Worm (Caenorhabditis elegans) whole organism, L1 larva: ENCODE data around the gene act-5.
A peak's percentile ranks its signal among the peaks of the same experiment; 100 is the strongest.

ENCODE experiments used
- C04F5.9 ChIP-seq: sonication (generic microtip); optimal IDR thresholded peaks from 2 replicates; lab custom pipeline; 2016; ENCODE audit warnings: missing genetic modification characterization, missing compliant biosample characterization
- C16A3.4 ChIP-seq: fragments of 150-350 bp; optimal IDR thresholded peaks from 2 replicates; lab custom pipeline; 2014; ENCODE audit warnings: missing biosample characterization, missing genetic modification characterization
- C34B4.2 ChIP-seq: sonication (generic microtip); optimal IDR thresholded peaks from 2 replicates; lab custom pipeline; 2017; ENCODE audit warnings: mild to moderate bottlenecking, missing genetic modification characterization, missing compliant biosample characterization
- F16B12.6 ChIP-seq: fragments of 150-350 bp; optimal IDR thresholded peaks from 2 replicates; lab custom pipeline; 2014; ENCODE audit warnings: missing biosample characterization, missing genetic modification characterization
- Y116A8C.19 ChIP-seq: sonication (generic microtip); optimal IDR thresholded peaks from 2 replicates; lab custom pipeline; 2016; ENCODE audit warnings: missing compliant biosample characterization, missing genetic modification characterization, borderline replicate concordance
- aha-1 ChIP-seq: fragments of 150-350 bp; optimal IDR thresholded peaks from 2 replicates; lab custom pipeline; 2014; ENCODE audit warnings: missing biosample characterization, missing genetic modification characterization
- alr-1 ChIP-seq: fragments of 200-800 bp; sonication (Bioruptor generic); optimal IDR thresholded peaks from 2 replicates; lab custom pipeline; 2018; ENCODE audit warnings: borderline replicate concordance, mild to moderate bottlenecking, missing genetic modification characterization, missing compliant biosample characterization
- blmp-1 ChIP-seq: fragments of 150-350 bp; optimal IDR thresholded peaks from 2 replicates; lab custom pipeline; 2014; ENCODE audit warnings: missing biosample characterization, missing genetic modification characterization
- ceh-63 ChIP-seq: fragments of 200-800 bp; sonication (Bioruptor generic); optimal IDR thresholded peaks from 2 replicates; lab custom pipeline; 2018; ENCODE audit warnings: mild to moderate bottlenecking, missing genetic modification characterization, missing compliant biosample characterization
- ceh-8 ChIP-seq: fragments of 200-800 bp; sonication (Bioruptor generic); optimal IDR thresholded peaks from 2 replicates; lab custom pipeline; 2018; ENCODE audit warnings: mild to moderate bottlenecking, missing genetic modification characterization, moderate library complexity, missing compliant biosample characterization
- ceh-88 ChIP-seq: fragments of 200-800 bp; sonication (Bioruptor generic); IDR thresholded peaks from 2 replicates; pipeline ENCODE4 v1.3.6; 2022; ENCODE audit warnings: missing genetic modification characterization, missing compliant biosample characterization
- ceh-90 ChIP-seq: sonication (generic microtip); optimal IDR thresholded peaks from 2 replicates; lab custom pipeline; 2016; ENCODE audit warnings: missing genetic modification characterization, missing compliant biosample characterization
- dpl-1 ChIP-seq, 3 experiments: fragments of 150-350 bp in 2 of 3; sonication (generic microtip) in 1 of 3; optimal IDR thresholded peaks; 2 replicates each; lab custom pipeline; 2014 to 2017; ENCODE audit warnings: missing biosample characterization in 3 of 3, missing genetic modification characterization in 3 of 3, missing genetic modification reagents in 3 of 3
- dsc-1 ChIP-seq: sonication (generic microtip); optimal IDR thresholded peaks from 2 replicates; lab custom pipeline; 2016; ENCODE audit warnings: mild to moderate bottlenecking, missing genetic modification characterization, missing compliant biosample characterization
- efl-1 ChIP-seq, 4 experiments: fragments of 150-350 bp; optimal IDR thresholded peaks in 3 of 4; peaks in 1 of 4; 1 replicate in 1 of 4; 2 replicates in 3 of 4; lab custom pipeline; 2014; ENCODE audit warnings: missing biosample characterization in 2 of 4, missing genetic modification characterization in 2 of 4, missing genetic modification reagents in 2 of 4
- egl-13 ChIP-seq: sonication (generic microtip); optimal IDR thresholded peaks from 2 replicates; lab custom pipeline; 2016; ENCODE audit warnings: missing genotype, missing genetic modification reagents, missing genetic modification characterization, missing compliant biosample characterization
- egl-27 ChIP-seq, 2 experiments: fragments of 150-350 bp in 1 of 2; sonication (generic microtip); optimal IDR thresholded peaks; 3 replicates each; lab custom pipeline; 2017 to 2018; ENCODE audit warnings: missing biosample characterization in 2 of 2, missing genetic modification characterization in 2 of 2, missing genetic modification reagents in 2 of 2
- fkh-4 ChIP-seq: sonication (generic microtip); optimal IDR thresholded peaks from 2 replicates; lab custom pipeline; 2016; ENCODE audit warnings: missing compliant biosample characterization, missing genetic modification characterization, borderline replicate concordance
- fkh-8 ChIP-seq: sonication (generic microtip); optimal IDR thresholded peaks from 2 replicates; lab custom pipeline; 2016; ENCODE audit warnings: mild to moderate bottlenecking, missing genetic modification characterization, missing compliant biosample characterization
- fos-1 ChIP-seq: fragments of 150-350 bp; optimal IDR thresholded peaks from 2 replicates; lab custom pipeline; 2014; ENCODE audit warnings: missing biosample characterization, missing genetic modification characterization
- grh-1 ChIP-seq: fragments of 200-800 bp; sonication (Bioruptor generic); IDR thresholded peaks from 2 replicates; pipeline ENCODE4 v1.3.6; 2022; ENCODE audit warnings: missing genetic modification reagents, missing genetic modification characterization, missing compliant biosample characterization
- isw-1 ChIP-seq: fragments of 200-800 bp; sonication (Bioruptor generic); IDR thresholded peaks from 2 replicates; pipeline ENCODE4 v1.3.6; 2022; ENCODE audit warnings: missing genetic modification characterization, missing compliant biosample characterization
- jun-1 ChIP-seq: fragments of 150-350 bp; optimal IDR thresholded peaks from 2 replicates; lab custom pipeline; 2014; ENCODE audit warnings: missing biosample characterization, missing genetic modification reagents, missing genetic modification characterization
- lin-13 ChIP-seq: fragments of 150-350 bp; optimal IDR thresholded peaks from 2 replicates; lab custom pipeline; 2014; ENCODE audit warnings: missing biosample characterization, missing genetic modification reagents, missing genetic modification characterization
- lin-14 ChIP-seq: fragments of 200-800 bp; sonication (Bioruptor generic); optimal IDR thresholded peaks from 2 replicates; lab custom pipeline; 2018; ENCODE audit warnings: mild to moderate bottlenecking, missing genetic modification characterization, moderate library complexity, missing compliant biosample characterization
- lin-15B ChIP-seq: fragments of 150-350 bp; sonication (generic microtip); optimal IDR thresholded peaks from 3 replicates; lab custom pipeline; 2014; ENCODE audit warnings: missing biosample characterization, missing genetic modification characterization
- lin-35 ChIP-seq, 2 experiments: fragments of 150-350 bp; optimal IDR thresholded peaks; 2 replicates each; lab custom pipeline; 2014; ENCODE audit warnings: missing biosample characterization in 2 of 2, missing genetic modification characterization in 2 of 2, missing genetic modification reagents in 2 of 2
- lin-39 ChIP-seq: fragments of 150-350 bp; optimal IDR thresholded peaks from 2 replicates; lab custom pipeline; 2014; ENCODE audit warnings: missing biosample characterization, missing genetic modification reagents, missing genetic modification characterization
- mef-2 ChIP-seq: fragments of 150-350 bp; optimal IDR thresholded peaks from 2 replicates; lab custom pipeline; 2014; ENCODE audit warnings: missing biosample characterization, missing genetic modification characterization
- mep-1 ChIP-seq: fragments of 150-350 bp; optimal IDR thresholded peaks from 2 replicates; lab custom pipeline; 2014; ENCODE audit warnings: missing biosample characterization, missing genetic modification characterization
- nhr-11 ChIP-seq: fragments of 150-350 bp; optimal IDR thresholded peaks from 2 replicates; lab custom pipeline; 2014; ENCODE audit warnings: missing biosample characterization, missing genetic modification characterization
- nhr-12 ChIP-seq: sonication (generic microtip); optimal IDR thresholded peaks from 2 replicates; lab custom pipeline; 2017; ENCODE audit warnings: missing biosample characterization, missing genetic modification characterization
- nhr-20 ChIP-seq: sonication (generic microtip); optimal IDR thresholded peaks from 2 replicates; lab custom pipeline; 2016; ENCODE audit warnings: mild to moderate bottlenecking, missing genetic modification characterization, missing compliant biosample characterization
- nhr-28 ChIP-seq: fragments of 150-350 bp; optimal IDR thresholded peaks from 2 replicates; lab custom pipeline; 2014; ENCODE audit warnings: missing biosample characterization, missing genetic modification characterization
- nhr-71 ChIP-seq: sonication (generic microtip); optimal IDR thresholded peaks from 2 replicates; lab custom pipeline; 2016; ENCODE audit warnings: mild to moderate bottlenecking, missing genetic modification characterization, moderate library complexity, missing compliant biosample characterization
- nhr-76 ChIP-seq: sonication (generic microtip); optimal IDR thresholded peaks from 2 replicates; lab custom pipeline; 2017; ENCODE audit warnings: missing biosample characterization, missing genetic modification characterization
- nhr-84 ChIP-seq: sonication (generic microtip); optimal IDR thresholded peaks from 2 replicates; lab custom pipeline; 2017; ENCODE audit warnings: missing biosample characterization, missing genetic modification characterization
- nhr-90 ChIP-seq: sonication (generic microtip); optimal IDR thresholded peaks from 2 replicates; lab custom pipeline; 2016; ENCODE audit warnings: mild to moderate bottlenecking, missing genetic modification characterization, missing compliant biosample characterization; ENCODE audit not compliant: poor library complexity
- pax-3 ChIP-seq: fragments of 200-800 bp; sonication (Bioruptor generic); optimal IDR thresholded peaks from 2 replicates; lab custom pipeline; 2018; ENCODE audit warnings: mild to moderate bottlenecking, missing genetic modification characterization, moderate library complexity, missing compliant biosample characterization
- pqm-1 ChIP-seq: sonication (generic microtip); optimal IDR thresholded peaks from 3 replicates; lab custom pipeline; 2017; ENCODE audit warnings: missing biosample characterization, missing genetic modification characterization
- rnt-1 ChIP-seq: sonication (generic microtip); optimal IDR thresholded peaks from 2 replicates; lab custom pipeline; 2016; ENCODE audit warnings: mild to moderate bottlenecking, missing genetic modification characterization, moderate library complexity, missing compliant biosample characterization
- skn-1 ChIP-seq: fragments of 150-350 bp; optimal IDR thresholded peaks from 2 replicates; lab custom pipeline; 2014; ENCODE audit warnings: missing biosample characterization, missing genetic modification characterization
- snpc-4 ChIP-seq: fragments of 150-350 bp; optimal IDR thresholded peaks from 2 replicates; lab custom pipeline; 2014; ENCODE audit warnings: missing biosample characterization, missing genetic modification characterization
- sox-4 ChIP-seq: sonication (generic microtip); optimal IDR thresholded peaks from 2 replicates; lab custom pipeline; 2016; ENCODE audit warnings: missing genetic modification characterization, missing compliant biosample characterization
- sup-37 ChIP-seq: fragments of 200-800 bp; sonication (Bioruptor generic); optimal IDR thresholded peaks from 2 replicates; lab custom pipeline; 2018; ENCODE audit warnings: mild to moderate bottlenecking, missing genetic modification characterization, missing compliant biosample characterization
- unc-130 ChIP-seq: fragments of 150-350 bp; optimal IDR thresholded peaks from 2 replicates; lab custom pipeline; 2017; ENCODE audit warnings: missing biosample characterization, missing genetic modification characterization, inconsistent platforms
- unc-62 ChIP-seq: fragments of 150-350 bp; optimal IDR thresholded peaks from 2 replicates; lab custom pipeline; 2014; ENCODE audit warnings: missing biosample characterization, missing genetic modification reagents, missing genetic modification characterization
- unc-86 ChIP-seq: sonication (generic microtip); optimal IDR thresholded peaks from 2 replicates; lab custom pipeline; 2016; ENCODE audit warnings: missing genetic modification characterization, missing compliant biosample characterization
- vab-15 ChIP-seq: sonication (generic microtip); optimal IDR thresholded peaks from 2 replicates; lab custom pipeline; 2017; ENCODE audit warnings: missing genotype, mild to moderate bottlenecking, missing genetic modification characterization, missing compliant biosample characterization
- xbp-1 ChIP-seq: sonication (generic microtip); optimal IDR thresholded peaks from 2 replicates; lab custom pipeline; 2016; ENCODE audit warnings: missing genetic modification characterization, missing compliant biosample characterization
- zag-1 ChIP-seq: fragments of 150-350 bp; optimal IDR thresholded peaks from 2 replicates; lab custom pipeline; 2014; ENCODE audit warnings: missing biosample characterization, missing genetic modification characterization
- ztf-11 ChIP-seq, 2 experiments: sonication (generic microtip); optimal IDR thresholded peaks; 2 replicates each; lab custom pipeline; 2016 to 2017; ENCODE audit warnings: missing genetic modification characterization in 2 of 2, missing biosample characterization in 1 of 2, missing compliant biosample characterization in 1 of 2
- ztf-4 ChIP-seq: fragments of 150-350 bp; optimal IDR thresholded peaks from 2 replicates; lab custom pipeline; 2014; ENCODE audit warnings: missing biosample characterization, missing genetic modification characterization

act-5 gene

DNA sequence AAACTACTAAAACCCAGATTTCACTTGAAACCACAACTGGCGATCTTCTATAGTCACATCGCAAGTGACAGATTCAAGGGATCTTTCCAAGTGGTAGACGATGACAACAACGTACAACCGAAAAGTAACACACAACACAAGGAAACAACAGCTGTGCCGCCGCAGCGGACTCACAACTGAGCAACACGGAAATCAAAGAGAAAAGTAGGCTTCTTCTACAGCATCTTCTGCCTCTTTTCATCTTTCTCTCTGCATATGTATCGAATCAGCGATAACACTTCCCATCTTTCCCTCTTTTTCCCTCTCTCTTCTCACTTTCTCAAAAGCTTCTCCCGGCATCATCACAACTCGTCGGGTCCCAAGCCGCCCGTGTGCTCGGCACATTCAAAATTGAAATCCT is 10.9 kb upstream of the act-5 start, which contains the start of gene T12D8.9 (continued):
- TF ChIP-seq snpc-4 (tag; lab: Kevin White, UChicago) (no peak), nhr-84 (tag; lab: Kevin White, UChicago) (no peak), unc-62 (no peak), C16A3.4 (tag; lab: Kevin White, UChicago) (peak; percentile 15), egl-13 (tag; lab: Kevin White, UChicago) (no peak), unc-130 (tag; lab: Kevin White, UChicago) (peak; percentile 52), jun-1 (tag; lab: Kevin White, UChicago) (no peak), blmp-1 (tag; lab: Kevin White, UChicago) (no peak), egl-27 (tag; optimal IDR thresholded peaks at IDR 0.05; lab: Kevin White, UChicago) (no peak), nhr-20 (no peak), fkh-8 (tag; lab: Kevin White, UChicago) (no peak), C04F5.9 (tag; lab: Kevin White, UChicago) (no peak), nhr-90 (tag; lab: Kevin White, UChicago) (no peak), dpl-1 (GFP tag; optimal IDR thresholded peaks at IDR 0.05; lab: Kevin White, UChicago) (no peak), skn-1 (no peak), lin-13 (no peak), lin-14 (GFP tag; lab: Kevin White, UChicago) (peak; percentile 76), sox-4 (tag; lab: Kevin White, UChicago) (no peak), alr-1 (tag; lab: Kevin White, UChicago) (no peak), unc-86 (tag; lab: Kevin White, UChicago) (no peak), lin-15B (tag; lab: Kevin White, UChicago) (no peak), F16B12.6 (tag; lab: Kevin White, UChicago) (no peak), fkh-4 (tag; lab: Kevin White, UChicago) (peak; percentile 26), nhr-76 (tag; lab: Kevin White, UChicago) (no peak), pax-3 (tag; lab: Kevin White, UChicago) (no peak), ztf-11 (tag; optimal IDR thresholded peaks at IDR 0.05; lab: Kevin White, UChicago) (no peak), efl-1 (optimal IDR thresholded peaks at IDR 0.05; lab: Kevin White, UChicago) (no peak), efl-1 (GFP tag; optimal IDR thresholded peaks at IDR 0.05 in 1 of 2; lab: Kevin White, UChicago) (no peak), ztf-4 (peak; percentile 3), fos-1 (tag; lab: Kevin White, UChicago) (no peak), isw-1 (GFP tag; lab: Robert Waterston, UW) (no peak), C34B4.2 (tag; lab: Kevin White, UChicago) (no peak), ceh-63 (GFP tag; lab: Kevin White, UChicago) (no peak), rnt-1 (tag; lab: Kevin White, UChicago) (peak; percentile 56), sup-37 (no peak), dsc-1 (tag; lab: Kevin White, UChicago) (peak; percentile 48), zag-1 (no peak), lin-39 (tag; lab: Kevin White, UChicago) (no peak), ceh-8 (GFP tag; lab: Kevin White, UChicago) (no peak), mep-1 (tag; lab: Kevin White, UChicago) (no peak), nhr-11 (tag; lab: Kevin White, UChicago) (no peak), Y116A8C.19 (tag; lab: Kevin White, UChicago) (no peak), nhr-12 (tag; lab: Kevin White, UChicago) (no peak), ceh-88 (GFP tag; lab: Robert Waterston, UW) (no peak), ceh-90 (no peak), grh-1 (no peak), nhr-71 (tag; lab: Kevin White, UChicago) (peak; percentile 57), xbp-1 (tag; lab: Kevin White, UChicago) (no peak), lin-35 (GFP tag; optimal IDR thresholded peaks at IDR 0.05; lab: Kevin White, UChicago) (no peak), nhr-28 (tag; lab: Kevin White, UChicago) (no peak), aha-1 (tag; lab: Kevin White, UChicago) (no peak), pqm-1 (tag; lab: Kevin White, UChicago) (no peak), vab-15 (no peak), mef-2 (tag; lab: Kevin White, UChicago) (no peak)
